Worm (Caenorhabditis elegans): Measurements from ENCODE around the gene unc-53.

- no peak for TF ChIP-seq ztf-11 (tag; optimal IDR thresholded peaks at IDR 0.05)
- TF ChIP-seq dve-1 (tag; optimal IDR thresholded peaks at IDR 0.05; ENCODE audit: insufficient read depth): no peak
- TF ChIP-seq sdz-12 (GFP tag; optimal IDR thresholded peaks at IDR 0.05): no peak
- TF ChIP-seq nhr-111 (GFP tag; optimal IDR thresholded peaks at IDR 0.05): no peak
- no peak for TF ChIP-seq F10B5.3 (tag; optimal IDR thresholded peaks at IDR 0.05)
- no peak for TF ChIP-seq ama-1 (optimal IDR thresholded peaks at IDR 0.05)
- no peak for TF ChIP-seq ceh-82 (tag; optimal IDR thresholded peaks at IDR 0.05)
- no peak for TF ChIP-seq fkh-10 (GFP tag; optimal IDR thresholded peaks at IDR 0.05)
- no peak for TF ChIP-seq skn-1 (tag; optimal IDR thresholded peaks at IDR 0.05)
Measured at ce11 chrII:11101171-11101570, 11.9 kb upstream of the unc-53 start.
